Worm (Caenorhabditis elegans): Measurements from ENCODE around the gene dhs-22.

The dhs-22 gene

DNA sequence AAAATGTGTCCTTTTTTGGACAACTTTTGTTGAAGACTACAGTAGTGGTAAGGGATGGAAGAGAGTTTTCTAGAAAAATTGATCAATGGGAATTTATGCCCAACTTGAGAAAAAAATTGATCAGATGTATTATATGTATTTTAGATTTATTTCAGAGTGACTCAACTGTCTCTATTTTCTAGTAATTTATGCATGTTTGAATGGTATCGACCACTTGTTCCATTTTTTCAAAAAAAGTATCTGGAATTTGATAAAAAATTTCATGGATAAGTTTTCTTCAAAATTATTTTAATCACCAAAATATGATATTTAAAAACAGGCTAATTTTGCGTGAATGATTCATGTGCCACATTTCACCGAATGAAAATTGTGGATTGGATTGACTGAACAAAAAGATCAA, 29.4 kb downstream of the dhs-22 start, which contains the start of gene C15H11.10:
C15H11.10 (plus strand) TSS at position 301 of the 400 bp plus-strand sequence.
- TF ChIP-seq elt-1 (tag; optimal IDR thresholded peaks at IDR 0.05; ENCODE audit: borderline replicate concordance, insufficient read depth) (no peak), flh-1 (GFP tag; optimal IDR thresholded peaks at IDR 0.05) (no peak), hlh-1 (tag; optimal IDR thresholded peaks at IDR 0.05) (no peak), elt-3 (tag; optimal IDR thresholded peaks at IDR 0.05) (no peak), nhr-28 (tag; optimal IDR thresholded peaks at IDR 0.05) (no peak), ceh-39 (tag; optimal IDR thresholded peaks at IDR 0.05) (no peak), ceh-43 (GFP tag; optimal IDR thresholded peaks at IDR 0.05) (no peak), lin-13 (tag; optimal IDR thresholded peaks at IDR 0.05) (no peak), ces-1 (GFP tag; optimal IDR thresholded peaks at IDR 0.05) (no peak), unc-120 (tag; optimal IDR thresholded peaks at IDR 0.05; ENCODE audit: poor library complexity, severe bottlenecking) (no peak), nhr-2 (tag; optimal IDR thresholded peaks at IDR 0.05) (no peak), blmp-1 (tag; optimal IDR thresholded peaks at IDR 0.05) (no peak), bed-3 (GFP tag; optimal IDR thresholded peaks at IDR 0.05) (no peak), zip-8 (tag; optimal IDR thresholded peaks at IDR 0.05) (no peak), mls-2 (tag; optimal IDR thresholded peaks at IDR 0.05) (no peak), nhr-76 (tag; optimal IDR thresholded peaks at IDR 0.05) (no peak), mab-5 (tag; optimal IDR thresholded peaks at IDR 0.05) (no peak)

DNA sequence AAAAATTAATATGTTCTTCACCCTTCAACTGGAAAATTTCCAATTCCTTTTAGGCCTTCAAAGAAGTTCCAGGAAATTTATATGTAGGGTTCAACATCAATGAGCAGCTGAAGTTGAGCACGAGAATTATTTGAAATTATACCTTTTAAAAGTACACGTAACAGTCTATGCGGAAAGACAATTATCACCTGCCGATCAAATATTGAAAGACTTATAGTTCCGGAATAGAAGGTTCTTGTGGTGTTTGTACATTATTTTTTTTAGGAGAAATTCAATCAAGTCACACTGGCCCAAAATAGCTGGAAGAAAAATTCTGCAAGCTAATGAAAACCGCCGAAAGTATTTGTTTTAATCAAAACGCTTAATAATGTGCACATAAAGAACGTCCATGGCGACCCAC, 41.0 kb downstream of the dhs-22 start:
- TF ChIP-seq drap-1 (GFP tag; optimal IDR thresholded peaks at IDR 0.05) (no peak), blmp-1 (tag; optimal IDR thresholded peaks at IDR 0.05) (no peak), unc-120 (tag; optimal IDR thresholded peaks at IDR 0.05; ENCODE audit: poor library complexity, severe bottlenecking) (no peak), nhr-76 (tag; optimal IDR thresholded peaks at IDR 0.05) (no peak), sptf-1 (tag; optimal IDR thresholded peaks at IDR 0.05) (no peak), ztf-11 (tag; optimal IDR thresholded peaks at IDR 0.05) (no peak), lsy-2 (tag; optimal IDR thresholded peaks at IDR 0.05) (no peak), cnd-1 (tag; optimal IDR thresholded peaks at IDR 0.05) (no peak), elt-3 (tag; optimal IDR thresholded peaks at IDR 0.05) (no peak), ceh-43 (GFP tag; optimal IDR thresholded peaks at IDR 0.05) (no peak)

DNA sequence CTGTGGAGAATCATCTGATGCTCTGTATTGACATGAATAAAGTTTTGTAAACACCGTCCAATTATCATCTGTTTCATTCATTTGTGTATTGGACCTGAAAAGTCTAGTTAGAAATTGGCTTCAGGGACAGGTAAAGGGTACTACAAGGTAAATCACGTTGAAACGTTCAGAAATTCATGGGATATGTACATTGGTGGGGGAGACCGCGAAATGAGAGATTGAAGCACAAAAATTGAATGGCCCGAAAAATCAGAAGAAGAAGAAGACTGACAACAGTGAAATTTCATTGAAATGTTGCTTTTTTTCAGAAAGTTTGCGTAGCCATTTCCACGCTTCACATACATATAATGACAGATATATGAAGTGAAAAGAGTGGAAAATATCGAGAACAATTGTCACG, 42.3 kb downstream of the dhs-22 start, which contains the start of gene npr-43:
npr-43 (minus strand) TSS at position 101 of the 400 bp plus-strand sequence.
- TF ChIP-seq ceh-39 (tag; optimal IDR thresholded peaks at IDR 0.05) (no peak), elt-3 (tag; optimal IDR thresholded peaks at IDR 0.05) (no peak), ceh-83 (GFP tag; optimal IDR thresholded peaks at IDR 0.05) (no peak), blmp-1 (tag; optimal IDR thresholded peaks at IDR 0.05) (no peak), unc-62 (GFP tag; optimal IDR thresholded peaks at IDR 0.05) (no peak), sptf-1 (tag; optimal IDR thresholded peaks at IDR 0.05) (no peak), zip-8 (tag; optimal IDR thresholded peaks at IDR 0.05) (no peak), ham-2 (GFP tag; optimal IDR thresholded peaks at IDR 0.05) (no peak), M03D4.4 (tag; optimal IDR thresholded peaks at IDR 0.05) (no peak), nhr-76 (tag; optimal IDR thresholded peaks at IDR 0.05) (no peak), mls-2 (tag; optimal IDR thresholded peaks at IDR 0.05) (no peak), nhr-2 (tag; optimal IDR thresholded peaks at IDR 0.05) (no peak), nhr-28 (tag; optimal IDR thresholded peaks at IDR 0.05) (no peak), sem-2 (GFP tag; optimal IDR thresholded peaks at IDR 0.05) (no peak), cnd-1 (tag; optimal IDR thresholded peaks at IDR 0.05) (no peak), ces-1 (GFP tag; optimal IDR thresholded peaks at IDR 0.05) (no peak), drap-1 (GFP tag; optimal IDR thresholded peaks at IDR 0.05) (no peak), flh-1 (GFP tag; optimal IDR thresholded peaks at IDR 0.05) (no peak), lin-13 (tag; optimal IDR thresholded peaks at IDR 0.05) (no peak)

DNA sequence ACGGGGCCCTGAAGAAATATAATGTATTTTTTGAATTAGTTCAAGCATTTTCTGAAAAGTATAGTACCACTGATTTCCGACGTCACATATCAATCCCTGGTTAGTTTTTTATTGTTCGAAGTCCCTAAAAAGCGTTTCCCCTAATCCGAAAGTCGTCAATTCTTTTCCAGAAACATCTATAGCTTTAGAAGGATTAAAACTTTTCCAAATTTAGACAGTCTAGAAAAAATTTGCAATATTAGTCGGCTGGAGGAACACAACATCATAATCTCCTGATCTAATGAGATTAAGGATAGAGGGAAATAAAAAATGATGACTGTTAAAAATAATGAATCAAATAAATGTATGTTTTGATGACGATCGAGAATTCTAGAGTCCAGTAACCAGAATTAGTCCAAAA, 43.2 kb downstream of the dhs-22 start:
- TF ChIP-seq drap-1 (GFP tag; optimal IDR thresholded peaks at IDR 0.05) = no peak
- TF ChIP-seq elt-1 (tag; optimal IDR thresholded peaks at IDR 0.05; ENCODE audit: borderline replicate concordance, insufficient read depth) = no peak
- TF ChIP-seq blmp-1 (tag; optimal IDR thresholded peaks at IDR 0.05) = no peak
- TF ChIP-seq nhr-28 (tag; optimal IDR thresholded peaks at IDR 0.05) = no peak

DNA sequence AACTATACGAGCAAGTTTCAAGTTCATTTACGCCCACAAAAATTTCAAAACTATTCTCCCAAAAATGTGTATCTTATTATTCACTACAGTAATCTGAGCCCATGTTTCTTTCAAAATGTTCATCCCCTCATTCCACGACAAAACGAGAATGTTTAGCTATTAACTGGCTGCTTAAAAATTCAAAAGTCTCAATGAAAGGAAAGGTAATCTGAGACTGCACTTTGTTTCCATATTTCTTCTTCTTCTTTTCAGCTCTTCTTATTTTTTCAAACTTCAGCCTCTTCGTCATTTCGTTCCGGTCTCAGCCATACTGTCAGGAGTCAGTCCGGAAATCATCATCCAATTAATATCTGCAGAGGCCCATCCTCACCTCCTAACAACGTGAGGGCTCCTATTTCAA, 48.5 kb downstream of the dhs-22 start, which contains the start of gene unc-39:
unc-39 (plus strand) TSS at position 301 of the 400 bp plus-strand sequence.
- TF ChIP-seq unc-62 (GFP tag; optimal IDR thresholded peaks at IDR 0.05) = no peak
- TF ChIP-seq sptf-1 (tag; optimal IDR thresholded peaks at IDR 0.05) = no peak
